Worm (Caenorhabditis elegans): Measurements from ENCODE around the gene rig-3.

The rig-3 gene

ce11 chrX:6844394-6845072 lies 8.9 kb upstream of the rig-3 start, which contains the start of gene C53B7.3:
C53B7.3 (plus strand) TSS chrX:6844755.
- TF ChIP-seq nhr-120 (GFP tag; IDR thresholded peaks at IDR 0.05) (no peak), ztf-6 (GFP tag; IDR thresholded peaks at IDR 0.05) (no peak), ceh-27 (GFP tag; optimal IDR thresholded peaks at IDR 0.05) (no peak), rcor-1 (GFP tag; IDR thresholded peaks at IDR 0.05) (no peak), Y95B8A.8 (GFP tag; IDR thresholded peaks at IDR 0.05) (no peak), ceh-91 (GFP tag; IDR thresholded peaks at IDR 0.05) (no peak), rec-8 (tag; optimal IDR thresholded peaks at IDR 0.05) (no peak), zim-3 (tag; optimal IDR thresholded peaks at IDR 0.05) (no peak), ZK185.1 (tag; optimal IDR thresholded peaks at IDR 0.05; ENCODE audit: poor library complexity, severe bottlenecking) (no peak), F10E7.11 (tag; optimal IDR thresholded peaks at IDR 0.05) (no peak), Y67H2A.10 (GFP tag; conservative IDR thresholded peaks at IDR 0.05) (no peak), lin-40 (tag; optimal IDR thresholded peaks at IDR 0.05) (no peak), tlf-1 (GFP tag; optimal IDR thresholded peaks at IDR 0.05) (no peak), B0261.1 (tag; optimal IDR thresholded peaks at IDR 0.05) (no peak), mcd-1 (GFP tag; IDR thresholded peaks at IDR 0.05) (no peak), lin-26 (GFP tag; IDR thresholded peaks at IDR 0.05) (no peak), F37B4.10 (GFP tag; IDR thresholded peaks at IDR 0.05) (no peak), K12H6.12 (tag; optimal IDR thresholded peaks at IDR 0.05) (no peak)

DNA sequence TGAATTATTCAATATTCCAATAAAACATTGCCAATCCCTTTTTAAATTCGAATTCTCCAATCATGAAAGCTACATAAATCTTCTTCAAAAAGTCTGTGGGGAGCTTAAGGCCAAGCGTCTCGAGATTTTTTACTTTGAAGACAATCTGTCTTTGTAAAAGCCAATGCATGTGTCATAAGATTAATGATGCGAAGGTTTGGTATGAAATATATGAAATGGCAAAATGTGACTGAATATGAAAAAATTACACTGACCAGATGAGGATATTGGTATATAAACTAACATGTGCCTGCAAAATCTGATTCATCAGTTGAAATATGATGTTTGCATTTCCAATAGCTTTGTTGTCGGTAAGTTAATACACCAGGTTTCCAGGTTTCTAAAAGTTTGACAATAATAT lies 7.5 kb upstream of the rig-3 start, which contains the start of gene C53B7.2:
TSS of gene C53B7.2 (plus strand) at position 301 of the 400 bp plus-strand sequence.
- TF ChIP-seq F33H1.4 (GFP tag; IDR thresholded peaks at IDR 0.05) (no peak), B0261.1 (tag; optimal IDR thresholded peaks at IDR 0.05) (no peak), F55B11.4 (tag; optimal IDR thresholded peaks at IDR 0.05; ENCODE audit: borderline replicate concordance, insufficient read depth) (no peak), B0035.1 (tag; optimal IDR thresholded peaks at IDR 0.05) (no peak), chd-7 (tag; optimal IDR thresholded peaks at IDR 0.05) (no peak), nfyb-1 (GFP tag; IDR thresholded peaks at IDR 0.05) (no peak), lsy-27 (tag; optimal IDR thresholded peaks at IDR 0.05; ENCODE audit: borderline replicate concordance, insufficient read depth) (no peak), nhr-27 (tag; optimal IDR thresholded peaks at IDR 0.05) (no peak), repo-1 (tag; optimal IDR thresholded peaks at IDR 0.05) (no peak), madf-6 (GFP tag; IDR thresholded peaks at IDR 0.05) (no peak), cebp-1 (GFP tag; IDR thresholded peaks at IDR 0.05) (no peak), cebp-1 (tag; optimal IDR thresholded peaks at IDR 0.05) (no peak), Y79H2A.3 (GFP tag; conservative IDR thresholded peaks at IDR 0.05) (no peak), madf-3 (GFP tag; IDR thresholded peaks at IDR 0.05) (no peak), nhr-80 (tag; optimal IDR thresholded peaks at IDR 0.05) (no peak), madf-8 (GFP tag; conservative IDR thresholded peaks at IDR 0.05) (no peak), attf-5 (GFP tag; optimal IDR thresholded peaks at IDR 0.05) (no peak), D2030.7 (GFP tag; IDR thresholded peaks at IDR 0.05) (no peak), lsl-1 (GFP tag; optimal IDR thresholded peaks at IDR 0.05) (no peak), ceh-79 (tag; optimal IDR thresholded peaks at IDR 0.05) (no peak), T07F8.4 (tag; optimal IDR thresholded peaks at IDR 0.05) (no peak)

Measured in whole organism, young adult.